Worm (Caenorhabditis elegans) whole organism, late embryonic: Measurements from ENCODE around the gene eat-4.

Source experiments
- C08G9.2 ChIP-seq: sonication (generic microtip); optimal IDR thresholded peaks from 2 replicates; lab custom pipeline; 2016; ENCODE audit warnings: mild to moderate bottlenecking, missing genetic modification characterization, moderate library complexity, missing compliant biosample characterization
- F13H6.1 ChIP-seq: sonication (generic microtip); optimal IDR thresholded peaks from 2 replicates; lab custom pipeline; 2016; ENCODE audit warnings: missing genetic modification characterization, missing compliant biosample characterization
- K02D7.2 ChIP-seq: sonication (generic microtip); optimal IDR thresholded peaks from 2 replicates; lab custom pipeline; 2017; ENCODE audit warnings: mild to moderate bottlenecking, missing genetic modification characterization, missing compliant biosample characterization
- K09A11.1 ChIP-seq: sonication (generic microtip); optimal IDR thresholded peaks from 2 replicates; lab custom pipeline; 2017; ENCODE audit warnings: antibody characterized with exemption, mild to moderate bottlenecking, missing genetic modification characterization, missing compliant biosample characterization; ENCODE audit not compliant: insufficient read depth
- T23F11.4 ChIP-seq: fragments of 200-800 bp; sonication (Bioruptor generic); optimal IDR thresholded peaks from 2 replicates; lab custom pipeline; 2018; ENCODE audit warnings: mild to moderate bottlenecking, missing genetic modification characterization, missing compliant biosample characterization
- Y22D7AL.16 ChIP-seq: sonication (generic microtip); optimal IDR thresholded peaks from 2 replicates; lab custom pipeline; 2016; ENCODE audit warnings: missing genetic modification characterization, missing compliant biosample characterization
- ama-1 ChIP-seq: fragments of 150-350 bp; optimal IDR thresholded peaks from 2 replicates; lab custom pipeline; 2014
- ceh-14 ChIP-seq: sonication (generic microtip); optimal IDR thresholded peaks from 2 replicates; lab custom pipeline; 2016; ENCODE audit warnings: missing genotype, missing genetic modification characterization, missing compliant biosample characterization
- ceh-18 ChIP-seq: sonication (generic microtip); optimal IDR thresholded peaks from 2 replicates; lab custom pipeline; 2016; ENCODE audit warnings: missing genetic modification characterization, missing compliant biosample characterization
- ceh-19 ChIP-seq: fragments of 200-800 bp; sonication (Bioruptor generic); optimal IDR thresholded peaks from 2 replicates; lab custom pipeline; 2018; ENCODE audit warnings: mild to moderate bottlenecking, missing genetic modification characterization, missing compliant biosample characterization
- ceh-24 ChIP-seq: sonication (generic microtip); optimal IDR thresholded peaks from 2 replicates; lab custom pipeline; 2016; ENCODE audit warnings: mild to moderate bottlenecking, missing genetic modification characterization, missing compliant biosample characterization
- ceh-31 ChIP-seq: sonication (generic microtip); optimal IDR thresholded peaks from 2 replicates; lab custom pipeline; 2016; ENCODE audit warnings: missing genetic modification characterization, missing compliant biosample characterization
- ceh-48 ChIP-seq: sonication (generic microtip); optimal IDR thresholded peaks from 2 replicates; lab custom pipeline; 2016; ENCODE audit warnings: missing genetic modification characterization, inconsistent platforms, missing compliant biosample characterization
- ceh-6 ChIP-seq: fragments of 200-800 bp; sonication (Bioruptor generic); optimal IDR thresholded peaks from 2 replicates; lab custom pipeline; 2018; ENCODE audit warnings: mild to moderate bottlenecking, missing genetic modification characterization, missing compliant biosample characterization
- che-1 ChIP-seq: sonication (generic microtip); optimal IDR thresholded peaks from 2 replicates; lab custom pipeline; 2016; ENCODE audit warnings: mild to moderate bottlenecking, missing genetic modification characterization, missing compliant biosample characterization
- dmd-4 ChIP-seq: sonication (generic microtip); optimal IDR thresholded peaks from 2 replicates; lab custom pipeline; 2016; ENCODE audit warnings: borderline replicate concordance, missing genetic modification characterization, missing compliant biosample characterization
- dve-1 ChIP-seq: sonication (generic microtip); optimal IDR thresholded peaks from 2 replicates; lab custom pipeline; 2017; ENCODE audit warnings: antibody characterized with exemption, mild to moderate bottlenecking, missing genetic modification characterization, missing compliant biosample characterization
- elt-2 ChIP-seq: sonication (generic microtip); optimal IDR thresholded peaks from 2 replicates; lab custom pipeline; 2016; ENCODE audit warnings: missing genetic modification reagents, missing genetic modification characterization, missing compliant biosample characterization
- fax-1 ChIP-seq: sonication (generic microtip); optimal IDR thresholded peaks from 2 replicates; lab custom pipeline; 2016; ENCODE audit warnings: missing genotype, missing genetic modification characterization, missing compliant biosample characterization
- fkh-10 ChIP-seq: fragments of 150-350 bp; optimal IDR thresholded peaks from 2 replicates; lab custom pipeline; 2014; ENCODE audit warnings: missing biosample characterization, missing genetic modification reagents, missing genetic modification characterization
- gmeb-2 ChIP-seq: sonication (generic microtip); optimal IDR thresholded peaks from 2 replicates; lab custom pipeline; 2016; ENCODE audit warnings: missing genetic modification characterization, inconsistent platforms, missing compliant biosample characterization
- hlh-13 ChIP-seq: fragments of 200-800 bp; sonication (Bioruptor generic); optimal IDR thresholded peaks from 2 replicates; lab custom pipeline; 2018; ENCODE audit warnings: mild to moderate bottlenecking, missing genetic modification characterization, missing compliant biosample characterization
- hlh-15 ChIP-seq: sonication (generic microtip); optimal IDR thresholded peaks from 2 replicates; lab custom pipeline; 2016; ENCODE audit warnings: missing genetic modification characterization, missing compliant biosample characterization
- hlh-6 ChIP-seq: sonication (generic microtip); optimal IDR thresholded peaks from 2 replicates; lab custom pipeline; 2016; ENCODE audit warnings: missing genotype, missing genetic modification characterization, missing compliant biosample characterization
- lim-6 ChIP-seq: sonication (generic microtip); optimal IDR thresholded peaks from 2 replicates; lab custom pipeline; 2016; ENCODE audit warnings: missing genetic modification characterization, missing compliant biosample characterization
- lin-11 ChIP-seq: fragments of 200-800 bp; sonication (Bioruptor generic); optimal IDR thresholded peaks from 2 replicates; lab custom pipeline; 2018; ENCODE audit warnings: mild to moderate bottlenecking, missing genetic modification characterization, missing compliant biosample characterization
- madf-2 ChIP-seq: sonication (generic microtip); optimal IDR thresholded peaks from 2 replicates; lab custom pipeline; 2017; ENCODE audit warnings: missing genetic modification characterization, missing compliant biosample characterization
- mec-3 ChIP-seq: sonication (generic microtip); optimal IDR thresholded peaks from 2 replicates; lab custom pipeline; 2016; ENCODE audit warnings: borderline replicate concordance, missing genetic modification characterization, missing compliant biosample characterization
- nfya-1 ChIP-seq: sonication (generic microtip); optimal IDR thresholded peaks from 2 replicates; lab custom pipeline; 2017; ENCODE audit warnings: missing genetic modification characterization, mild to moderate bottlenecking, missing compliant biosample characterization, antibody characterized with exemption, moderate library complexity
- npax-4 ChIP-seq: sonication (generic microtip); optimal IDR thresholded peaks from 2 replicates; lab custom pipeline; 2016; ENCODE audit warnings: missing genetic modification characterization, missing compliant biosample characterization
- pag-3 ChIP-seq: sonication (generic microtip); optimal IDR thresholded peaks from 2 replicates; lab custom pipeline; 2016; ENCODE audit warnings: missing compliant biosample characterization, missing genetic modification characterization, borderline replicate concordance
- pqm-1 ChIP-seq: sonication (generic microtip); optimal IDR thresholded peaks from 2 replicates; lab custom pipeline; 2016; ENCODE audit warnings: missing genetic modification characterization, missing compliant biosample characterization
- ref-2 ChIP-seq: sonication (generic microtip); optimal IDR thresholded peaks from 2 replicates; lab custom pipeline; 2016; ENCODE audit warnings: missing genetic modification characterization, missing compliant biosample characterization
- rnt-1 ChIP-seq: sonication (generic microtip); optimal IDR thresholded peaks from 2 replicates; lab custom pipeline; 2016; ENCODE audit warnings: missing genetic modification characterization, missing compliant biosample characterization
- sdc-2 ChIP-seq: sonication (generic microtip); optimal IDR thresholded peaks from 2 replicates; lab custom pipeline; 2016; ENCODE audit warnings: missing genotype, missing genetic modification characterization, missing compliant biosample characterization
- sox-2 ChIP-seq: fragments of 200-800 bp; sonication (Bioruptor generic); IDR thresholded peaks from 2 replicates; pipeline ENCODE4 v1.3.6; 2022; ENCODE audit warnings: missing genetic modification reagents, missing genetic modification characterization, missing compliant biosample characterization
- tbx-2 ChIP-seq: sonication (generic microtip); optimal IDR thresholded peaks from 2 replicates; lab custom pipeline; 2016; ENCODE audit warnings: missing genetic modification characterization, missing compliant biosample characterization
- tbx-7 ChIP-seq: sonication (generic microtip); optimal IDR thresholded peaks from 2 replicates; lab custom pipeline; 2016; ENCODE audit warnings: missing genotype, missing genetic modification characterization, missing compliant biosample characterization
- ttx-3 ChIP-seq: sonication (generic microtip); optimal IDR thresholded peaks from 2 replicates; lab custom pipeline; 2016; ENCODE audit warnings: missing genetic modification reagents, missing genetic modification characterization, missing compliant biosample characterization
- zip-5 ChIP-seq: sonication (generic microtip); optimal IDR thresholded peaks from 2 replicates; lab custom pipeline; 2016; ENCODE audit warnings: missing genetic modification characterization, missing compliant biosample characterization

eat-4 gene

ce11 chrIII:9104060-9104459 lies 32.6 kb upstream of the eat-4 start (continued):
- peak; percentile 49 for TF ChIP-seq madf-2 (tag; lab: Kevin White, UChicago)
- no peak for TF ChIP-seq fkh-10 (GFP tag; lab: Kevin White, UChicago)
- TF ChIP-seq K09A11.1 (tag; lab: Kevin White, UChicago), result peak; percentile 72
- no peak for TF ChIP-seq ceh-19 (GFP tag; lab: Kevin White, UChicago)
- peak; percentile 68 for TF ChIP-seq ceh-6
- TF ChIP-seq hlh-6 (tag; lab: Kevin White, UChicago), result peak; percentile 74
- TF ChIP-seq mec-3, result no peak
- peak; percentile 53 for TF ChIP-seq fax-1 (tag; lab: Kevin White, UChicago)
- TF ChIP-seq K02D7.2 (tag; lab: Kevin White, UChicago), result no peak
- peak; percentile 32 for TF ChIP-seq gmeb-2 (tag; lab: Kevin White, UChicago)
- TF ChIP-seq lin-11 (tag; lab: Kevin White, UChicago), result peak; percentile 36
- no peak for TF ChIP-seq ref-2
- no peak for TF ChIP-seq ceh-24 (tag; lab: Kevin White, UChicago)
- TF ChIP-seq, all 69 proteins: peak for 25

ce11 chrIII:9105653-9106052 lies 31.0 kb upstream of the eat-4 start:
- TF ChIP-seq ttx-3 (tag; lab: Kevin White, UChicago) (no peak), pag-3 (tag; lab: Kevin White, UChicago) (no peak), rnt-1 (tag; lab: Kevin White, UChicago) (no peak)
- TF ChIP-seq, all 69 proteins: peak for 0

- no peak for TF ChIP-seq nfya-1
- TF ChIP-seq hlh-15, result no peak
- no peak for TF ChIP-seq T23F11.4 (GFP tag; lab: Kevin White, UChicago)
- no peak for TF ChIP-seq K02D7.2 (tag; lab: Kevin White, UChicago)
- TF ChIP-seq hlh-13 (GFP tag; lab: Kevin White, UChicago), result no peak
- TF ChIP-seq dve-1 (tag; lab: Kevin White, UChicago), result no peak
- TF ChIP-seq pag-3 (tag; lab: Kevin White, UChicago), result no peak
- TF ChIP-seq pqm-1 (tag; lab: Kevin White, UChicago), result no peak
- TF ChIP-seq ceh-48 (tag; lab: Kevin White, UChicago), result no peak
- TF ChIP-seq ceh-24 (tag; lab: Kevin White, UChicago), result no peak
- TF ChIP-seq C08G9.2 (tag; lab: Kevin White, UChicago), result no peak
- no peak for TF ChIP-seq ceh-18 (tag; lab: Kevin White, UChicago)
- no peak for TF ChIP-seq ttx-3 (tag; lab: Kevin White, UChicago)
- TF ChIP-seq che-1 (tag; lab: Kevin White, UChicago), result no peak
- no peak for TF ChIP-seq rnt-1 (tag; lab: Kevin White, UChicago)
- TF ChIP-seq mec-3, result no peak
- no peak for TF ChIP-seq tbx-7 (tag; lab: Kevin White, UChicago)
These were observed 27.5 kb upstream of the eat-4 start, which contains the start of gene cya-1 for ce11 chrIII:9109172-9109571. TSS of gene cya-1 (minus strand) at chrIII:9109272.

ce11 chrIII:9109726-9110125 lies 27.0 kb upstream of the eat-4 start:
- TF ChIP-seq elt-2 (tag; lab: Kevin White, UChicago) (peak; percentile 6), ama-1 (no peak)

ce11 chrIII:9110270-9110669 lies 26.4 kb upstream of the eat-4 start:
- TF ChIP-seq Y22D7AL.16 (tag; lab: Kevin White, UChicago), result no peak
- no peak for TF ChIP-seq hlh-13 (GFP tag; lab: Kevin White, UChicago)
- no peak for TF ChIP-seq sox-2 (GFP tag; lab: Robert Waterston, UW)
- TF ChIP-seq ceh-19 (GFP tag; lab: Kevin White, UChicago), result no peak

ce11 chrIII:9112479-9112878 lies 24.2 kb upstream of the eat-4 start:
- TF ChIP-seq F13H6.1 (no peak), ceh-31 (peak; percentile 62), mec-3 (no peak), fax-1 (tag; lab: Kevin White, UChicago) (no peak), ceh-6 (no peak), ceh-14 (tag; lab: Kevin White, UChicago) (peak; percentile 33), madf-2 (tag; lab: Kevin White, UChicago) (peak; percentile 5), rnt-1 (tag; lab: Kevin White, UChicago) (no peak), npax-4 (tag; lab: Kevin White, UChicago) (no peak), sox-2 (GFP tag; lab: Robert Waterston, UW) (0 out of 2 replicates have a peak, but pooled peaks have one; percentile 1), hlh-6 (tag; lab: Kevin White, UChicago) (peak; percentile 57), K09A11.1 (tag; lab: Kevin White, UChicago) (no peak), tbx-2 (tag; lab: Kevin White, UChicago) (peak; percentile 37), lim-6 (no peak), zip-5 (tag; lab: Kevin White, UChicago) (no peak), sdc-2 (peak; percentile 55), dmd-4 (tag; lab: Kevin White, UChicago) (no peak), nfya-1 (peak; percentile 10), elt-2 (tag; lab: Kevin White, UChicago) (no peak), C08G9.2 (tag; lab: Kevin White, UChicago) (peak; percentile 20)
